Fruit fly (Drosophila melanogaster): ENCODE data around the gene nmd.

DNA sequence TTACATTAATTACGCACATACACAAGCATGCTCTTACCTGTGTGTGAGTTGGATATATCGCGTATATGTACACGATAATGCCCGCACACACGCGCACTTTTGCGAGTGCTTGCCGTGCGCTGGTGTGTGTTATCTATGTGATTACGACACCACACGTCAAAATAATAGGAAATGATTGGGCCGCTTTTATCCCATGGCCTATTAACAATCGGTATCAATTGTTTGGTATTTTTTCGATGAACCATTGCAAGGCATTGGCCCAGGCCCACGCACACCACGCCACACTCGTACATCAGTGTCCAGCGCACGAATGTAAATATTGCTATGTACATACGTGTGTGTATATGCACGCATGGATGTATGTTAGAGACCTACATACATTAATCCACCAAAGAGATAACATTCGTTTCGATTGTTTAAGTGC is 31.1 kb upstream of the nmd start:
- no peak for TF ChIP-seq Myc (optimal IDR thresholded peaks at IDR 0.05)
- TF ChIP-seq Dfd (GFP tag; optimal IDR thresholded peaks at IDR 0.05): no peak
- peak in 1 of 2 experiments; percentile 16 for TF ChIP-seq foxo (GFP tag; optimal IDR thresholded peaks at IDR 0.05)
- TF ChIP-seq sv (GFP tag; optimal IDR thresholded peaks at IDR 0.05): peak; percentile 11
- TF ChIP-seq Sp1 (GFP tag; optimal IDR thresholded peaks at IDR 0.05): peak; percentile 56
- no peak for TF ChIP-seq pan (optimal IDR thresholded peaks at IDR 0.05)

Measured in whole organism, wandering third instar larva.